Worm (Caenorhabditis elegans) whole organism, midembryonic: ENCODE data around the gene rheb-1.

ENCODE experiments used
- T22C8.4 ChIP-seq: fragments of 200-800 bp; sonication (Bioruptor generic); IDR thresholded peaks from 2 replicates; pipeline ENCODE4 v1.3.6; 2022; ENCODE audit warnings: missing genetic modification characterization, missing compliant biosample characterization
- cog-1 ChIP-seq: sonication (generic microtip); optimal IDR thresholded peaks from 2 replicates; lab custom pipeline; 2016; ENCODE audit warnings: missing genetic modification characterization, missing compliant biosample characterization
- flt-1 ChIP-seq: fragments of 200-800 bp; sonication (Bioruptor generic); IDR thresholded peaks from 2 replicates; pipeline ENCODE4 v1.3.6; 2022; ENCODE audit warnings: missing genetic modification characterization, missing compliant biosample characterization
- klf-2 ChIP-seq: fragments of 200-800 bp; sonication (Bioruptor generic); conservative IDR thresholded peaks from 2 replicates; pipeline ENCODE4 v1.3.6; 2022; ENCODE audit warnings: missing genetic modification reagents, missing genetic modification characterization, missing compliant biosample characterization
- med-1 ChIP-seq: sonication (generic microtip); optimal IDR thresholded peaks from 2 replicates; lab custom pipeline; 2017; ENCODE audit warnings: missing genetic modification characterization, mild to moderate bottlenecking, missing compliant biosample characterization, antibody characterized with exemption, missing genetic modification reagents; ENCODE audit not compliant: insufficient read depth
- ref-1 ChIP-seq: fragments of 200-800 bp; sonication (Bioruptor generic); conservative IDR thresholded peaks from 2 replicates; pipeline ENCODE4 v1.3.6; 2022; ENCODE audit warnings: missing genetic modification reagents, missing genetic modification characterization, missing compliant biosample characterization
- tab-1 ChIP-seq: fragments of 200-800 bp; sonication (Bioruptor generic); IDR thresholded peaks from 2 replicates; pipeline ENCODE4 v1.3.6; 2022; ENCODE audit warnings: missing genetic modification characterization, missing compliant biosample characterization
- ztf-23 ChIP-seq: fragments of 200-800 bp; sonication (Bioruptor generic); IDR thresholded peaks from 2 replicates; pipeline ENCODE4 v1.3.6; 2022; ENCODE audit warnings: missing genetic modification reagents, missing genetic modification characterization, missing compliant biosample characterization
- ztf-29 ChIP-seq: fragments of 200-800 bp; sonication (Bioruptor generic); IDR thresholded peaks from 2 replicates; pipeline ENCODE4 v1.3.6; 2022; ENCODE audit warnings: missing genetic modification reagents, missing genetic modification characterization, missing compliant biosample characterization

Gene rheb-1

ce11 chrIII:9471996-9472395 is 16.2 kb upstream of the rheb-1 start:
- TF ChIP-seq tab-1 (GFP tag; lab: Robert Waterston, UW) (no peak), ztf-29 (no peak), ztf-23 (GFP tag; lab: Robert Waterston, UW) (no peak), ref-1 (GFP tag; lab: Robert Waterston, UW) (no peak), klf-2 (no peak), T22C8.4 (GFP tag; lab: Robert Waterston, UW) (no peak), med-1 (no peak), cog-1 (no peak), flt-1 (GFP tag; lab: Robert Waterston, UW) (no peak)

ce11 chrIII:9467857-9468256 is 12.0 kb upstream of the rheb-1 start, which contains the start of gene tag-342:
Gene tag-342, plus strand, starts transcription at chrIII:9468157.
- no peak for TF ChIP-seq T22C8.4 (GFP tag; lab: Robert Waterston, UW)
- TF ChIP-seq cog-1 = no peak
- TF ChIP-seq tab-1 (GFP tag; lab: Robert Waterston, UW) = no peak
- no peak for TF ChIP-seq ztf-29
- TF ChIP-seq flt-1 (GFP tag; lab: Robert Waterston, UW) = no peak
- TF ChIP-seq ztf-23 (GFP tag; lab: Robert Waterston, UW) = no peak
- TF ChIP-seq klf-2 = no peak
- TF ChIP-seq ref-1 (GFP tag; lab: Robert Waterston, UW) = no peak
- no peak for TF ChIP-seq med-1

- TF ChIP-seq flt-1 (GFP tag; lab: Robert Waterston, UW) (no peak), T22C8.4 (GFP tag; lab: Robert Waterston, UW) (peak; percentile 34; the same call in 1 of the 2 replicates), klf-2 (no peak)
Measured at ce11 chrIII:9467095-9467494, 11.3 kb upstream of the rheb-1 start, which contains the start of gene baf-1. Gene baf-1, plus strand, starts transcription at chrIII:9467464.

- TF ChIP-seq med-1 (no peak), T22C8.4 (GFP tag; lab: Robert Waterston, UW) (no peak), ztf-29 (no peak)
Measured at ce11 chrIII:9465865-9466264, 10.0 kb upstream of the rheb-1 start, which contains the start of gene B0464.6. Gene B0464.6, minus strand, starts transcription at chrIII:9465965.

ce11 chrIII:9465424-9465823 is 9.6 kb upstream of the rheb-1 start, which contains the start of gene B0464.9:
Gene B0464.9, plus strand, starts transcription at chrIII:9465767.
- TF ChIP-seq med-1 (no peak), T22C8.4 (GFP tag; lab: Robert Waterston, UW) (peak; percentile 6; the same call in 1 of the 2 replicates), ztf-23 (GFP tag; lab: Robert Waterston, UW) (peak; percentile 43; the same call in 1 of the 2 replicates)

ce11 chrIII:9462785-9463467 is 7.1 kb upstream of the rheb-1 start:
- TF ChIP-seq flt-1 (GFP tag; lab: Robert Waterston, UW) (no peak), med-1 (peak; percentile 5)

ce11 chrIII:9461894-9462784 is 6.3 kb upstream of the rheb-1 start:
- TF ChIP-seq klf-2 = no peak
- no peak for TF ChIP-seq cog-1
- TF ChIP-seq ztf-23 (GFP tag; lab: Robert Waterston, UW) = no peak
- no peak for TF ChIP-seq med-1
- no peak for TF ChIP-seq tab-1 (GFP tag; lab: Robert Waterston, UW)
- no peak for TF ChIP-seq ref-1 (GFP tag; lab: Robert Waterston, UW)
- TF ChIP-seq ztf-29 = no peak
- TF ChIP-seq flt-1 (GFP tag; lab: Robert Waterston, UW) = no peak
- TF ChIP-seq T22C8.4 (GFP tag; lab: Robert Waterston, UW) = no peak

ce11 chrIII:9457192-9458103 is 1.6 kb upstream of the rheb-1 start:
- TF ChIP-seq T22C8.4 (GFP tag; lab: Robert Waterston, UW) (0 out of 2 replicates have a peak, but pooled peaks have one; percentile 21), ztf-29 (no peak), tab-1 (GFP tag; lab: Robert Waterston, UW) (no peak), ref-1 (GFP tag; lab: Robert Waterston, UW) (no peak), ztf-23 (GFP tag; lab: Robert Waterston, UW) (no peak)

ce11 chrIII:9454730-9455129 is 1.1 kb downstream of the rheb-1 start:
- TF ChIP-seq med-1 (no peak), flt-1 (GFP tag; lab: Robert Waterston, UW) (no peak), tab-1 (GFP tag; lab: Robert Waterston, UW) (no peak), ref-1 (GFP tag; lab: Robert Waterston, UW) (no peak), ztf-23 (GFP tag; lab: Robert Waterston, UW) (no peak), T22C8.4 (GFP tag; lab: Robert Waterston, UW) (no peak), cog-1 (no peak), ztf-29 (no peak), klf-2 (no peak)
